Fruit fly (Drosophila melanogaster): ENCODE results near the gene RhoGAP71E.

The RhoGAP71E gene

DNA sequence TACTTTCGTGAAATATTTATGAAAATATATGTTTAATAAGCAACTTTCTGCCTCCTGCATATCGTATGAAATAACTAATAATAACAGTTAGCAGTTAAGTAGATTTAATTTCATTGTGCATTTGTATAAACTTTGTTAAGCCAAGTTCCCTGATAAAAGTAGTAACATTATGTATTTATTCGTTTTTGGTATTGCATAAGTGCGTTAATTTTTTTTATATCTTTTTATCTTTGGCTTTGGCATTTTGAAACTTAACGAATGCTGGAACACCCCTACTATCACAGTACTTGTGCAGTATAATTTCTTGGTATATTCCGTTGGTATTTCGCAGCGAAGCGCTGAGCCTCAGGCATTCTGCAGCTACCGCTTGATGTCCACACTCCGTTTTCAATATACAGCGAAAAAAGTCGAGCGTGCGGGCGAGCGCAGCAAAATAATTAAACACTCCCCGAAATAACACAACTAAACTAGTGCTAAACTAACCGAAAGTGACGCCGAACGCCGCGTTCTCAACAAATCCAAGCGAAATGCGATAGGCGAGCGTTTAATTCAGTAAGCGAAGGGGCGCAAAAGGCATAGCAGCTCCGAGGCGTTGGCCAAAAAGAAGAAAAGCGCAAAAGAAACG is at the start of gene RhoGAP71E:
TSS of gene RhoGAP71E (plus strand) at position 347 of the 625 bp plus-strand sequence.
- TF ChIP-seq NFAT (GFP tag; IDR thresholded peaks at IDR 0.05) (peak; percentile 54; the same call in 1 of the 2 replicates), Nf-YA (GFP tag; IDR thresholded peaks at IDR 0.05) (0 out of 2 replicates have a peak, but pooled peaks have one; percentile 30), CG14014 (GFP tag; IDR thresholded peaks at IDR 0.05) (peak; percentile 47; the same call in 1 of the 2 replicates), lab (GFP tag; optimal IDR thresholded peaks at IDR 0.05) (peak; percentile 64), Hr3 (GFP tag; optimal IDR thresholded peaks at IDR 0.05) (no peak), inv (GFP tag; IDR thresholded peaks at IDR 0.05; ENCODE audit: partially characterized antibody) (no peak), Camta (GFP tag; optimal IDR thresholded peaks at IDR 0.05) (no peak), ranshi (GFP tag; IDR thresholded peaks at IDR 0.05) (no peak), CG30431 (GFP tag; optimal IDR thresholded peaks at IDR 0.05) (no peak), fru (optimal IDR thresholded peaks at IDR 0.05) (no peak), Awh (GFP tag; IDR thresholded peaks at IDR 0.05) (peak; percentile 62), Meics (GFP tag; optimal IDR thresholded peaks at IDR 0.05) (peak; percentile 62), nerfin-1 (tag; optimal IDR thresholded peaks at IDR 0.05) (peak; percentile 31), Dbx (GFP tag; IDR thresholded peaks at IDR 0.05) (peak; percentile 62; the same call in 1 of the 3 replicates), Six4 (GFP tag; optimal IDR thresholded peaks at IDR 0.05) (no peak), CG12391 (tag; optimal IDR thresholded peaks at IDR 0.05) (peak; percentile 41), CG1832 (GFP tag; optimal IDR thresholded peaks at IDR 0.05) (no peak), btn (GFP tag; optimal IDR thresholded peaks at IDR 0.05) (no peak), mirr (GFP tag; optimal IDR thresholded peaks at IDR 0.05) (peak; percentile 53), dati (GFP tag; IDR thresholded peaks at IDR 0.05) (no peak), CG4854 (GFP tag; optimal IDR thresholded peaks at IDR 0.05) (no peak), CG13424 (tag; optimal IDR thresholded peaks at IDR 0.05) (peak; percentile 60), bbx (GFP tag; IDR thresholded peaks at IDR 0.05; ENCODE audit: partially characterized antibody) (peak; percentile 31; the same call in 1 of the 2 replicates), ATbp (GFP tag; optimal IDR thresholded peaks at IDR 0.05) (no peak), dm (GFP tag; optimal IDR thresholded peaks at IDR 0.05) (no peak), sqz (GFP tag; optimal IDR thresholded peaks at IDR 0.05) (no peak), CG13287 (GFP tag; IDR thresholded peaks at IDR 0.05; ENCODE audit: partially characterized antibody) (peak; percentile 53), kay (GFP tag; optimal IDR thresholded peaks at IDR 0.05) (no peak), CG11085 (GFP tag; IDR thresholded peaks at IDR 0.05) (no peak), D19A (tag; optimal IDR thresholded peaks at IDR 0.05) (no peak), Rx (GFP tag; IDR thresholded peaks at IDR 0.05) (0 out of 2 replicates have a peak, but pooled peaks have one; percentile 24), chinmo (GFP tag; IDR thresholded peaks at IDR 0.05; ENCODE audit: partially characterized antibody) (peak; percentile 64; the same call in 2 of the 4 replicates), gcm2 (GFP tag; optimal IDR thresholded peaks at IDR 0.05) (no peak), Dll (GFP tag; IDR thresholded peaks at IDR 0.05; ENCODE audit: partially characterized antibody) (no peak; the same call in 3 of the 4 replicates), tgo (GFP tag; IDR thresholded peaks at IDR 0.05) (no peak; the same call in 2 of the 3 replicates), CG2116 (GFP tag; optimal IDR thresholded peaks at IDR 0.05) (no peak), tll (GFP tag; optimal IDR thresholded peaks at IDR 0.05) (no peak), CG10366 (GFP tag; IDR thresholded peaks at IDR 0.05) (peak; percentile 66), Bteb2 (GFP tag; optimal IDR thresholded peaks at IDR 0.05) (peak; percentile 8), trh (GFP tag; optimal IDR thresholded peaks at IDR 0.05) (no peak), rib (GFP tag; IDR thresholded peaks at IDR 0.05) (peak; percentile 54), CG17802 (tag; optimal IDR thresholded peaks at IDR 0.05) (no peak), CG6683 (GFP tag; optimal IDR thresholded peaks at IDR 0.05) (no peak), CG1647 (GFP tag; optimal IDR thresholded peaks at IDR 0.05) (peak; percentile 19), CG4617 (GFP tag; optimal IDR thresholded peaks at IDR 0.05; ENCODE audit: borderline replicate concordance) (peak; percentile 59), CG6175 (GFP tag; IDR thresholded peaks at IDR 0.05) (no peak), YL-1 (GFP tag; optimal IDR thresholded peaks at IDR 0.05) (peak; percentile 50), Myb (GFP tag; optimal IDR thresholded peaks at IDR 0.05) (no peak), ato (GFP tag; IDR thresholded peaks at IDR 0.05; ENCODE audit: partially characterized antibody) (peak; percentile 52; the same call in 1 of the 2 replicates)

Data from whole organism, embryonic.